Fruit fly (Drosophila melanogaster) whole organism, wandering third instar larva: ENCODE data around the gene CG12194.
A peak's percentile ranks its signal among the peaks of the same experiment; 100 is the strongest.

Experiments used
- Abd-B ChIP-seq: fragments of >200 bp; optimal IDR thresholded peaks from 2 replicates; lab custom pipeline; 2017; ENCODE audit warnings: missing biosample characterization, missing genetic modification characterization
- CG32264 ChIP-seq: fragments of 200-800 bp; sonication (Bioruptor generic); optimal IDR thresholded peaks from 2 replicates; lab custom pipeline; 2016; ENCODE audit warnings: missing biosample characterization, missing genetic modification characterization
- CG9705 ChIP-seq: fragments of 200-800 bp; sonication (Bioruptor generic); optimal IDR thresholded peaks from 2 replicates; lab custom pipeline; 2018; ENCODE audit warnings: missing biosample characterization, mild to moderate bottlenecking, missing genetic modification characterization
- CrebA ChIP-seq: fragments of 200-800 bp; sonication (Bioruptor generic); optimal IDR thresholded peaks from 2 replicates; lab custom pipeline; 2016; ENCODE audit warnings: missing biosample characterization, mild to moderate bottlenecking, missing genetic modification characterization, borderline replicate concordance
- Dfd ChIP-seq: fragments of >200 bp; optimal IDR thresholded peaks from 2 replicates; lab custom pipeline; 2017; ENCODE audit warnings: missing biosample characterization, missing genetic modification characterization
- Dif ChIP-seq: fragments of 200-275, 200-300 bp; sonication (Bioruptor generic); optimal IDR thresholded peaks from 2 replicates; lab custom pipeline; 2018; ENCODE audit warnings: missing biosample characterization, missing genetic modification characterization; ENCODE audit not compliant: partially characterized antibody
- GATAd ChIP-seq: sonication (Bioruptor generic); optimal IDR thresholded peaks from 2 replicates; lab custom pipeline; 2016; ENCODE audit warnings: missing biosample characterization, missing genetic modification characterization
- HLH106 ChIP-seq: fragments of 200-800 bp; optimal IDR thresholded peaks from 3 replicates; lab custom pipeline; 2019; ENCODE audit warnings: missing biosample characterization, mild to moderate bottlenecking, missing genetic modification characterization, moderate library complexity
- Hnf4 ChIP-seq: fragments of 200-800 bp; sonication (Bioruptor generic); optimal IDR thresholded peaks from 2 replicates; lab custom pipeline; 2016; ENCODE audit warnings: missing biosample characterization, mild to moderate bottlenecking, missing genetic modification characterization
- Hr78 ChIP-seq: fragments of >200 bp; optimal IDR thresholded peaks from 2 replicates; lab custom pipeline; 2017; ENCODE audit warnings: missing biosample characterization, missing genetic modification characterization
- Hr83 ChIP-seq: fragments of 200-300 bp; sonication (Bioruptor generic); optimal IDR thresholded peaks from 2 replicates; lab custom pipeline; 2016; ENCODE audit warnings: missing biosample characterization, mild to moderate bottlenecking, missing genetic modification characterization, moderate library complexity; ENCODE audit not compliant: poor library complexity, severe bottlenecking
- Jra ChIP-seq: sonication (Bioruptor generic); optimal IDR thresholded peaks from 2 replicates; lab custom pipeline; 2016; ENCODE audit warnings: missing biosample characterization, missing genetic modification characterization
- Mio ChIP-seq: sonication (Bioruptor generic); optimal IDR thresholded peaks from 2 replicates; lab custom pipeline; 2016; ENCODE audit warnings: missing biosample characterization, missing genetic modification characterization
- Myc ChIP-seq: fragments of >200 bp; optimal IDR thresholded peaks from 2 replicates; lab custom pipeline; 2017
- N ChIP-seq: fragments of >200 bp; optimal IDR thresholded peaks from 2 replicates; lab custom pipeline; 2018; ENCODE audit warnings: missing biosample characterization, missing external identifiers, missing genetic modification characterization
- OdsH ChIP-seq: fragments of 200-800 bp; sonication (Bioruptor generic); optimal IDR thresholded peaks from 2 replicates; lab custom pipeline; 2016; ENCODE audit warnings: missing biosample characterization, mild to moderate bottlenecking, missing genetic modification characterization
- Rel ChIP-seq, 2 experiments: fragments of 200-800 bp; sonication (Bioruptor generic) in 1 of 2; optimal IDR thresholded peaks; 2 replicates in 1 of 2; 3 replicates in 1 of 2; lab custom pipeline; 2016 to 2019; ENCODE audit warnings: mild to moderate bottlenecking in 2 of 2, missing biosample characterization in 2 of 2, missing genetic modification characterization in 2 of 2, moderate library complexity in 1 of 2
- Sp1 ChIP-seq: fragments of 200-800 bp; sonication (Bioruptor generic); optimal IDR thresholded peaks from 3 replicates; lab custom pipeline; 2019; ENCODE audit warnings: missing biosample characterization, mild to moderate bottlenecking, missing genetic modification characterization, moderate library complexity
- Vsx2 ChIP-seq: fragments of 200-300, 225-300 bp; sonication (Bioruptor generic); optimal IDR thresholded peaks from 2 replicates; lab custom pipeline; 2018; ENCODE audit warnings: missing biosample characterization, missing genetic modification characterization; ENCODE audit not compliant: partially characterized antibody
- br ChIP-seq: fragments of 200-800 bp; sonication (Bioruptor generic); optimal IDR thresholded peaks from 2 replicates; lab custom pipeline; 2016; ENCODE audit warnings: missing biosample characterization, missing genetic modification characterization
- brk ChIP-seq: fragments of 200-800 bp; sonication (Bioruptor generic); optimal IDR thresholded peaks from 2 replicates; lab custom pipeline; 2016; ENCODE audit warnings: missing biosample characterization, mild to moderate bottlenecking, missing genetic modification characterization
- dl ChIP-seq, 2 experiments: fragments of 175-275, 200-275 bp in 1 of 2; fragments of 200-275 bp in 1 of 2; sonication (Bioruptor generic); optimal IDR thresholded peaks; lab custom pipeline; 2018; ENCODE audit warnings: mild to moderate bottlenecking in 2 of 2, missing biosample characterization in 2 of 2, missing genetic modification characterization in 2 of 2, moderate library complexity in 2 of 2; ENCODE audit not compliant: partially characterized antibody in 2 of 2, insufficient read depth in 1 of 2
- dmrt93B ChIP-seq: fragments of 200-800 bp; sonication (Bioruptor generic); optimal IDR thresholded peaks from 2 replicates; lab custom pipeline; 2018; ENCODE audit warnings: missing biosample characterization, mild to moderate bottlenecking, missing genetic modification characterization
- dsf ChIP-seq: sonication (Bioruptor generic); optimal IDR thresholded peaks from 2 replicates; lab custom pipeline; 2016; ENCODE audit warnings: missing biosample characterization, missing genetic modification characterization, borderline replicate concordance
- ey ChIP-seq: fragments of 200-800 bp; sonication (Bioruptor generic); optimal IDR thresholded peaks from 2 replicates; lab custom pipeline; 2016; ENCODE audit warnings: missing biosample characterization, missing genetic modification characterization
- foxo ChIP-seq, 2 experiments: fragments of 200-800 bp; sonication (Bioruptor generic); optimal IDR thresholded peaks; 2 replicates in 1 of 2; 3 replicates in 1 of 2; lab custom pipeline; 2016 to 2017; ENCODE audit warnings: missing biosample characterization in 2 of 2, missing genetic modification characterization in 2 of 2
- fru ChIP-seq: fragments of 200-800 bp; sonication (Bioruptor generic); optimal IDR thresholded peaks from 3 replicates; lab custom pipeline; 2016; ENCODE audit warnings: missing biosample characterization, mild to moderate bottlenecking, missing genetic modification characterization
- h ChIP-seq: fragments of 200-800 bp; sonication (Bioruptor generic); optimal IDR thresholded peaks from 3 replicates; lab custom pipeline; 2016; ENCODE audit warnings: missing biosample characterization, mild to moderate bottlenecking, missing genetic modification characterization
- jim ChIP-seq: fragments of 175-275, 200-325 bp; sonication (Bioruptor generic); optimal IDR thresholded peaks from 2 replicates; lab custom pipeline; 2016; ENCODE audit warnings: missing biosample characterization, mild to moderate bottlenecking, missing genetic modification characterization
- lola ChIP-seq: fragments of >200 bp; optimal IDR thresholded peaks from 2 replicates; lab custom pipeline; 2017; ENCODE audit warnings: missing biosample characterization, missing genetic modification characterization
- pan ChIP-seq: fragments of >200 bp; optimal IDR thresholded peaks from 2 replicates; lab custom pipeline; 2017
- psq ChIP-seq: fragments of 200-800 bp; sonication (Bioruptor generic); optimal IDR thresholded peaks from 3 replicates; lab custom pipeline; 2017; ENCODE audit warnings: missing biosample characterization, mild to moderate bottlenecking, missing genetic modification characterization, moderate library complexity
- rgr ChIP-seq: fragments of 200-800 bp; sonication (Bioruptor generic); optimal IDR thresholded peaks from 3 replicates; lab custom pipeline; 2016; ENCODE audit warnings: missing biosample characterization, mild to moderate bottlenecking, missing genetic modification characterization
- sage ChIP-seq: fragments of 200-800 bp; sonication (Bioruptor generic); optimal IDR thresholded peaks from 2 replicates; lab custom pipeline; 2016; ENCODE audit warnings: missing biosample characterization, mild to moderate bottlenecking, missing genetic modification characterization
- sv ChIP-seq: fragments of 200-800 bp; sonication (Bioruptor generic); optimal IDR thresholded peaks from 3 replicates; lab custom pipeline; 2016; ENCODE audit warnings: missing biosample characterization, missing genetic modification characterization
- tai ChIP-seq: sonication (Bioruptor generic); optimal IDR thresholded peaks from 2 replicates; lab custom pipeline; 2016; ENCODE audit warnings: missing biosample characterization, missing genetic modification characterization
- usp ChIP-seq: fragments of >200 bp; optimal IDR thresholded peaks from 2 replicates; lab custom pipeline; 2017; ENCODE audit warnings: missing biosample characterization, missing genetic modification characterization
- woc ChIP-seq: sonication (Bioruptor generic); optimal IDR thresholded peaks from 2 replicates; lab custom pipeline; 2016; ENCODE audit warnings: missing biosample characterization, mild to moderate bottlenecking, missing genetic modification characterization

CG12194 gene

DNA sequence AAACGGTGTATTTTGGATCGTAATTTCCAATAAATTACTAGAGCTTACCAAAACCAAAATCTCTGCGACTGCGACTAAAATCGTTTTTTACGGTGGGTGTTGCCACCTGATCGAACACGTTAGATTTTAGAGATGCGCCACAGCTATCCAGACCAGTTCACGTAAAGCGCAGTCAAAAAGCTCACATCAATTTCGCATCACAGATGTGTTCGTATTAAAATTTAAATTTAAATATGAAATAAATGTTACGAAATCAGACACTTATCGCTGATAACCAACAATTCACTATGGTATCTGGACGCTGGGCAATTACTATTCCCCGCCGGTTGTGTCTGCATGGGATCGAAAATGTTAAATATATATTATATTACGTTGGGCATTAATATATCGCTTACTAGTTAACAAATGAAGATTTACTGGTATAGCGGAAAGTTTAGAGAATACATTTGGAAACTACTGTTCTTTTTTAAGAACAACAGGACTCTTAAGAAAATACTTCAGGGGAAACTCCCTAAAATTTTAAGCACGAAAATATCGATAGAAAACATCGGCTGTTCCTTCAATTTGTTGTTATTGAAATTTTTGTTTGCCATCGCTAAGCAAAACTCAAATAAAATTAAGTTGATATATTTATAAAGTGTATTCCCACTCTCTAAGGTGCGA, 9.2 kb downstream of the CG12194 start, which contains the start of the genes mxt and CG11927 (continued):
- TF ChIP-seq Vsx2 (no peak), dl (GFP tag; optimal IDR thresholded peaks at IDR 0.05; lab: Kevin White, UChicago; ENCODE audit: insufficient read depth in 1 of 2, partially characterized antibody in 2 of 2) (no peak), dsf (GFP tag; lab: Kevin White, UChicago) (no peak), sv (GFP tag; lab: Kevin White, UChicago) (peak; percentile 57), Hr83 (GFP tag; lab: Kevin White, UChicago) (peak; percentile 67), jim (GFP tag; lab: Kevin White, UChicago) (peak; percentile 54), Sp1 (GFP tag; lab: Kevin White, UChicago) (peak; percentile 41)

dm6 chr2L:4850356-4850755, 12.2 kb downstream of the CG12194 start, which contains the start of the genes mRpS2 and Mon1:
TSS of gene mRpS2 (minus strand) at chr2L:4850419.
TSS of gene Mon1 (plus strand) at chr2L:4850641.
- TF ChIP-seq CG9705, result peak; percentile 86
- no peak for TF ChIP-seq tai (GFP tag; lab: Kevin White, UChicago)
- TF ChIP-seq Sp1 (GFP tag; lab: Kevin White, UChicago), result peak; percentile 93
- peak; percentile 96 for TF ChIP-seq rgr (GFP tag; lab: Kevin White, UChicago)
- peak; percentile 94 for TF ChIP-seq OdsH (GFP tag; lab: Kevin White, UChicago)
- peak; percentile 4 for TF ChIP-seq Rel (GFP tag; optimal IDR thresholded peaks at IDR 0.05; lab: Kevin White, UChicago)
- peak; percentile 69 for TF ChIP-seq Rel (tag; optimal IDR thresholded peaks at IDR 0.05; lab: Kevin White, UChicago)
- TF ChIP-seq Hnf4 (GFP tag; lab: Kevin White, UChicago), result peak; percentile 93
- TF ChIP-seq Dif (GFP tag; lab: Kevin White, UChicago), result no peak
- no peak for TF ChIP-seq N (GFP tag; lab: Kevin White, UChicago)
- TF ChIP-seq GATAd (GFP tag; lab: Kevin White, UChicago), result peak; percentile 86
- peak; percentile 62 for TF ChIP-seq woc (GFP tag; lab: Kevin White, UChicago)
- no peak for TF ChIP-seq Hr78 (GFP tag; lab: Kevin White, UChicago)
- peak; percentile 93 for TF ChIP-seq sv (GFP tag; lab: Kevin White, UChicago)
- peak; percentile 88 for TF ChIP-seq fru (GFP tag; lab: Kevin White, UChicago)
- peak; percentile 66 for TF ChIP-seq CG32264
- TF ChIP-seq dsf (GFP tag; lab: Kevin White, UChicago), result peak; percentile 74
- TF ChIP-seq HLH106 (tag; lab: Kevin White, UChicago), result peak; percentile 97
- TF ChIP-seq psq (GFP tag; lab: Kevin White, UChicago), result peak; percentile 91
- no peak for TF ChIP-seq pan
- TF ChIP-seq usp (GFP tag; lab: Kevin White, UChicago), result no peak
- TF ChIP-seq Jra (GFP tag; lab: Kevin White, UChicago), result peak; percentile 82
- peak; percentile 86 for TF ChIP-seq dmrt93B (GFP tag; lab: Kevin White, UChicago)
- peak; percentile 34 for TF ChIP-seq Myc (lab: Kevin White, UChicago)
- no peak for TF ChIP-seq Mio (GFP tag; lab: Kevin White, UChicago)
- peak; percentile 83 for TF ChIP-seq ey
- TF ChIP-seq Hr83 (GFP tag; lab: Kevin White, UChicago), result peak; percentile 89
- TF ChIP-seq h (GFP tag; lab: Kevin White, UChicago), result peak; percentile 90
- no peak for TF ChIP-seq lola
- no peak for TF ChIP-seq CrebA (GFP tag; lab: Kevin White, UChicago)
- peak; percentile 81 for TF ChIP-seq sage (GFP tag; lab: Kevin White, UChicago)
- no peak for TF ChIP-seq dl (GFP tag; optimal IDR thresholded peaks at IDR 0.05; lab: Kevin White, UChicago; ENCODE audit: insufficient read depth in 1 of 2, partially characterized antibody in 2 of 2)
- TF ChIP-seq brk (GFP tag; lab: Kevin White, UChicago), result no peak
- TF ChIP-seq foxo (GFP tag; optimal IDR thresholded peaks at IDR 0.05; lab: Kevin White, UChicago), result peak in 1 of 2 experiments; percentile 96
- TF ChIP-seq br (GFP tag; lab: Kevin White, UChicago), result peak; percentile 83
- no peak for TF ChIP-seq Vsx2
- TF ChIP-seq Dfd (GFP tag; lab: Kevin White, UChicago), result no peak
- no peak for TF ChIP-seq Abd-B (GFP tag; lab: Kevin White, UChicago)
- TF ChIP-seq jim (GFP tag; lab: Kevin White, UChicago), result peak; percentile 43
